Fruit fly (Drosophila melanogaster) whole organism, embryonic: ENCODE measurements around the gene Arfip.

Experiments
- CG10462 ChIP-seq: fragments of 200-800 bp; sonication (Bioruptor generic); optimal IDR thresholded peaks from 2 replicates; lab custom pipeline; 2016; ENCODE audit warnings: missing biosample characterization, missing genetic modification characterization
- CG10543 ChIP-seq: fragments of 200-800 bp; sonication (Bioruptor generic); optimal IDR thresholded peaks from 3 replicates; lab custom pipeline; 2017; ENCODE audit warnings: missing biosample characterization, mild to moderate bottlenecking, missing genetic modification characterization, moderate library complexity
- CG10565 ChIP-seq: fragments of 200-800 bp; sonication (Bioruptor generic); optimal IDR thresholded peaks from 3 replicates; lab custom pipeline; 2016; ENCODE audit warnings: missing biosample characterization, mild to moderate bottlenecking, missing genetic modification characterization
- CG12299 ChIP-seq: fragments of 200-800 bp; sonication (Bioruptor generic); optimal IDR thresholded peaks from 2 replicates; lab custom pipeline; 2018; ENCODE audit warnings: missing biosample characterization, mild to moderate bottlenecking, missing genetic modification characterization
- CG13123 ChIP-seq: fragments of 200-800 bp; sonication (Bioruptor generic); optimal IDR thresholded peaks from 2 replicates; lab custom pipeline; 2016; ENCODE audit warnings: missing biosample characterization, missing genetic modification characterization
- CG16813 ChIP-seq: fragments of 200-800 bp; sonication (Bioruptor generic); IDR thresholded peaks from 3 replicates; pipeline ENCODE4 v1.3.6; 2022; ENCODE audit warnings: missing biosample characterization, missing genetic modification characterization; ENCODE audit not compliant: partially characterized antibody
- CG16815 ChIP-seq: fragments of 200-800 bp; sonication (Bioruptor generic); optimal IDR thresholded peaks from 3 replicates; lab custom pipeline; 2017; ENCODE audit warnings: missing biosample characterization, mild to moderate bottlenecking, missing genetic modification characterization
- CG18262 ChIP-seq: fragments of 200-800 bp; optimal IDR thresholded peaks from 3 replicates; lab custom pipeline; 2019; ENCODE audit warnings: missing biosample characterization, mild to moderate bottlenecking, missing genetic modification characterization, moderate library complexity
- CG18764 ChIP-seq: fragments of 200-800 bp; sonication (Bioruptor generic); optimal IDR thresholded peaks from 3 replicates; lab custom pipeline; 2016; ENCODE audit warnings: missing biosample characterization, missing genetic modification characterization
- CG2129 ChIP-seq: fragments of 200-800 bp; sonication (Bioruptor generic); IDR thresholded peaks from 2 replicates; pipeline ENCODE4 v1.3.6; 2022; ENCODE audit warnings: missing biosample characterization, missing genetic modification characterization; ENCODE audit not compliant: partially characterized antibody
- CG2199 ChIP-seq: fragments of 200-800 bp; sonication (Bioruptor generic); IDR thresholded peaks from 3 replicates; pipeline ENCODE4 v1.3.6; 2022; ENCODE audit warnings: missing biosample characterization, missing genetic modification characterization
- CG3163 ChIP-seq: fragments of 200-800 bp; sonication (Bioruptor generic); optimal IDR thresholded peaks from 3 replicates; lab custom pipeline; 2016; ENCODE audit warnings: missing biosample characterization, missing genetic modification characterization
- CG4328 ChIP-seq: fragments of 200-800 bp; sonication (Bioruptor generic); optimal IDR thresholded peaks from 3 replicates; lab custom pipeline; 2017; ENCODE audit warnings: missing biosample characterization, missing genetic modification reagents, missing genetic modification characterization
- CG4854 ChIP-seq: fragments of 200-800 bp; sonication (Bioruptor generic); optimal IDR thresholded peaks from 2 replicates; lab custom pipeline; 2016; ENCODE audit warnings: missing biosample characterization, missing genetic modification characterization, inconsistent platforms
- CG6272 ChIP-seq: fragments of 200-800 bp; sonication (Bioruptor generic); IDR thresholded peaks from 2 replicates; pipeline ENCODE4 v1.3.6; 2022; ENCODE audit warnings: missing biosample characterization, missing genetic modification characterization
- CG6854 ChIP-seq: fragments of 200-800 bp; sonication (Bioruptor generic); optimal IDR thresholded peaks from 3 replicates; lab custom pipeline; 2017; ENCODE audit warnings: missing biosample characterization, mild to moderate bottlenecking, missing genetic modification characterization
- Doc3 ChIP-seq: fragments of 200-800 bp; sonication (Bioruptor generic); IDR thresholded peaks from 3 replicates; pipeline ENCODE4 v1.3.6; 2022; ENCODE audit warnings: missing biosample characterization, missing genetic modification characterization; ENCODE audit not compliant: partially characterized antibody
- ERR ChIP-seq: fragments of 200-800 bp; sonication (Bioruptor generic); optimal IDR thresholded peaks from 2 replicates; lab custom pipeline; 2016; ENCODE audit warnings: missing biosample characterization, missing genetic modification characterization
- Fer3 ChIP-seq: fragments of 200-800 bp; sonication (Bioruptor generic); optimal IDR thresholded peaks from 2 replicates; lab custom pipeline; 2018; ENCODE audit warnings: missing biosample characterization, mild to moderate bottlenecking, missing genetic modification characterization, moderate library complexity
- Gug ChIP-seq: fragments of 200-800 bp; sonication (Bioruptor generic); IDR thresholded peaks from 4 replicates; pipeline ENCODE4 v1.3.6; 2022; ENCODE audit warnings: missing biosample characterization, missing genetic modification characterization
- Lpt ChIP-seq: fragments of >200 bp; optimal IDR thresholded peaks from 2 replicates; lab custom pipeline; 2018; ENCODE audit warnings: missing biosample characterization, missing genetic modification characterization
- Mrtf ChIP-seq: fragments of 200-800 bp; sonication (Bioruptor generic); IDR thresholded peaks from 3 replicates; pipeline ENCODE4 v1.3.6; 2022; ENCODE audit warnings: missing biosample characterization, missing genetic modification characterization
- Myb ChIP-seq: fragments of 200-800 bp; sonication (Bioruptor generic); optimal IDR thresholded peaks from 2 replicates; lab custom pipeline; 2016; ENCODE audit warnings: missing biosample characterization, missing genetic modification characterization
- Nf-YC ChIP-seq: fragments of 200-800 bp; optimal IDR thresholded peaks from 3 replicates; lab custom pipeline; 2019; ENCODE audit warnings: missing biosample characterization, mild to moderate bottlenecking, missing genetic modification characterization, moderate library complexity
- Opbp ChIP-seq: fragments of 200-800 bp; sonication (Bioruptor generic); IDR thresholded peaks from 3 replicates; pipeline ENCODE4 v1.3.6; 2022; ENCODE audit warnings: missing biosample characterization, missing genetic modification characterization; ENCODE audit not compliant: partially characterized antibody
- Six4 ChIP-seq: fragments of 200-800 bp; sonication (Bioruptor generic); optimal IDR thresholded peaks from 2 replicates; lab custom pipeline; 2016; ENCODE audit warnings: missing biosample characterization, missing genetic modification characterization
- Vsx1 ChIP-seq: fragments of 200-800 bp; sonication (Bioruptor generic); optimal IDR thresholded peaks from 2 replicates; lab custom pipeline; 2017; ENCODE audit warnings: missing biosample characterization, mild to moderate bottlenecking, missing genetic modification characterization, missing genetic modification reagents
- ab ChIP-seq: fragments of 200-800 bp; sonication (Bioruptor generic); optimal IDR thresholded peaks from 2 replicates; lab custom pipeline; 2016; ENCODE audit warnings: missing biosample characterization, missing genetic modification characterization
- al ChIP-seq: fragments of 200-800 bp; sonication (Bioruptor generic); IDR thresholded peaks from 2 replicates; pipeline ENCODE4 v1.3.6; 2022; ENCODE audit warnings: missing biosample characterization, missing genetic modification characterization
- cg ChIP-seq: fragments of 200-800 bp; sonication (Bioruptor generic); optimal IDR thresholded peaks from 3 replicates; lab custom pipeline; 2019; ENCODE audit warnings: missing biosample characterization, mild to moderate bottlenecking, missing genetic modification characterization, moderate library complexity
- dysf ChIP-seq: fragments of 200-800 bp; sonication (Bioruptor generic); IDR thresholded peaks from 3 replicates; pipeline ENCODE4 v1.3.6; 2022; ENCODE audit warnings: missing biosample characterization, missing genetic modification characterization
- en ChIP-seq: fragments of 200-800 bp; sonication (Bioruptor generic); optimal IDR thresholded peaks from 2 replicates; lab custom pipeline; 2016; ENCODE audit warnings: missing biosample characterization, missing genetic modification characterization
- gfzf ChIP-seq: fragments of 200-800 bp; sonication (Bioruptor generic); optimal IDR thresholded peaks from 2 replicates; lab custom pipeline; 2016; ENCODE audit warnings: missing biosample characterization, mild to moderate bottlenecking, missing genetic modification characterization, moderate library complexity
- grn ChIP-seq: fragments of 200-800 bp; sonication (Bioruptor generic); optimal IDR thresholded peaks from 3 replicates; lab custom pipeline; 2017; ENCODE audit warnings: missing biosample characterization, missing genetic modification characterization
- gt ChIP-seq: fragments of 200-800 bp; sonication (Bioruptor generic); IDR thresholded peaks from 2 replicates; pipeline ENCODE4 v1.3.6; 2022; ENCODE audit warnings: missing biosample characterization, missing genetic modification characterization
- hbn ChIP-seq: fragments of 200-800 bp; sonication (Bioruptor generic); IDR thresholded peaks from 2 replicates; pipeline ENCODE4 v1.3.6; 2022; ENCODE audit warnings: missing biosample characterization, missing genetic modification characterization; ENCODE audit not compliant: partially characterized antibody
- hth ChIP-seq: fragments of >200 bp; optimal IDR thresholded peaks from 2 replicates; lab custom pipeline; 2017; ENCODE audit warnings: inconsistent platforms
- jigr1 ChIP-seq: fragments of 200-800 bp; sonication (Bioruptor generic); IDR thresholded peaks from 3 replicates; pipeline ENCODE4 v1.3.6; 2022; ENCODE audit warnings: missing biosample characterization, missing genetic modification characterization
- ken ChIP-seq: fragments of 200-800 bp; sonication (Bioruptor generic); IDR thresholded peaks from 3 replicates; pipeline ENCODE4 v1.3.6; 2022; ENCODE audit warnings: missing biosample characterization, missing genetic modification characterization
- lbe ChIP-seq: fragments of 200-800 bp; sonication (Bioruptor generic); optimal IDR thresholded peaks from 2 replicates; lab custom pipeline; 2016; ENCODE audit warnings: missing biosample characterization, mild to moderate bottlenecking, missing genetic modification characterization
- lilli ChIP-seq: fragments of 200-800 bp; sonication (Bioruptor generic); optimal IDR thresholded peaks from 3 replicates; lab custom pipeline; 2016; ENCODE audit warnings: missing biosample characterization, missing genetic modification characterization
- nau ChIP-seq: fragments of 200-800 bp; sonication (Bioruptor generic); optimal IDR thresholded peaks from 3 replicates; lab custom pipeline; 2017; ENCODE audit warnings: missing biosample characterization, mild to moderate bottlenecking, missing genetic modification characterization, missing genetic modification reagents
- row ChIP-seq: fragments of 200-800 bp; sonication (Bioruptor generic); IDR thresholded peaks from 3 replicates; pipeline ENCODE4 v1.3.6; 2022; ENCODE audit warnings: missing biosample characterization, missing genetic modification characterization
- scrt ChIP-seq: fragments of 200-800 bp; sonication (Bioruptor generic); optimal IDR thresholded peaks from 2 replicates; lab custom pipeline; 2018; ENCODE audit warnings: missing biosample characterization, mild to moderate bottlenecking, missing genetic modification characterization, moderate library complexity
- sd ChIP-seq: fragments of 200-800 bp; sonication (Bioruptor generic); optimal IDR thresholded peaks from 3 replicates; lab custom pipeline; 2018; ENCODE audit warnings: missing biosample characterization, mild to moderate bottlenecking, missing genetic modification characterization, moderate library complexity
- slbo ChIP-seq: fragments of 200-800 bp; sonication (Bioruptor generic); IDR thresholded peaks from 2 replicates; pipeline ENCODE4 v1.3.6; 2022; ENCODE audit warnings: missing biosample characterization, missing genetic modification characterization
- sqz ChIP-seq: fragments of 200-800 bp; sonication (Bioruptor generic); optimal IDR thresholded peaks from 3 replicates; lab custom pipeline; 2018; ENCODE audit warnings: missing biosample characterization, mild to moderate bottlenecking, missing genetic modification characterization
- sr ChIP-seq: fragments of 200-800 bp; sonication (Bioruptor generic); IDR thresholded peaks from 3 replicates; pipeline ENCODE4 v1.3.6; 2022; ENCODE audit warnings: missing biosample characterization, missing genetic modification characterization
- z ChIP-seq: fragments of 200-800 bp; sonication (Bioruptor generic); IDR thresholded peaks from 3 replicates; pipeline ENCODE4 v1.3.6; 2022; ENCODE audit warnings: missing biosample characterization, missing genetic modification characterization

Gene Arfip

DNA sequence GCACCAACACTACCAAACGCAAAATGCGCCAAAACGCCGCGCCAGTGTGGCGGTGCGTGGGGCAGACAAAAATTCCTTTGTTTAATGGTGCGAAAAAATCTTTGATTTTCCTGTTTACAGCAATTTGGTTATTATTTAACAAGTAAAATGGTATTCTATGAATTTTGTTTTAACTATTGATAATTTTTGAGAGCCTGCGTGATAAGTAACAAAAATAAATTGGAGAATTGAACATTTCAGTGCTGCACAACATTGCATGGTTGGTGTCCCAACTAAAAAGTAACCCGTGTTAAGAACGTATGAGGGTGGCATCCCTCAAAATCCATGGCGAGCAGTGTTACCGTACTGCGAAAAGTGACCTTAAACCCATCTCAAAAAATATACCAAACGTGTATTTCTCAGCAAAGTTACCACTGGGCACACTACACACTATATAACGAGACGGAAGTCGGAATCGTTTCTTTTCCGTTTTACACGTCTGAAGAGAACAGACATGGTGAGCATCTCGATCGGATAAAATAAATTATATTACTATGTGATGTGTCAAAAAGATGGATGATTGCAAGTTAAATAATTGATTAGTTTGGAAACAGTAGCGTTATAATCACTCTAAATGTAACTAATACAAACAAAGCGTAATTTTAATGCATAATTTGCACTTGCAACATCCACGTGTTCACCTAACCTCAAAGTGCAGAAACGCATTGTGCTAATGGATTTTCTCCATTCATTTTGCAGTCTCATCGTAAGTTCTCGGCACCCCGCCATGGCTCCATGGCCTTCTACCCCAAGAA, 13.2 kb downstream of the Arfip start, which contains the start of the genes CG6693 and RpL3 (continued):
- TF ChIP-seq CG2199 = no peak
- TF ChIP-seq nau (GFP tag; lab: Kevin White, UChicago) = no peak
- TF ChIP-seq al = peak; percentile 29; the same call in 1 of the 2 replicates
- peak; percentile 51; the same call in 1 of the 3 replicates for TF ChIP-seq Mrtf (GFP tag; lab: Robert Waterston, UW)
- peak; percentile 83 for TF ChIP-seq CG12299 (tag; lab: Kevin White, UChicago)
- peak; percentile 88 for TF ChIP-seq CG6854
- no peak for TF ChIP-seq CG16813 (GFP tag; lab: Robert Waterston, UW)
- peak; percentile 84 for TF ChIP-seq scrt (GFP tag; lab: Kevin White, UChicago)
- no peak for TF ChIP-seq Doc3 (GFP tag; lab: Robert Waterston, UW)
- peak; percentile 48 for TF ChIP-seq Myb (GFP tag; lab: Kevin White, UChicago)
- TF ChIP-seq CG18764 (GFP tag; lab: Kevin White, UChicago) = peak; percentile 62
- no peak for TF ChIP-seq CG2129 (GFP tag; lab: Robert Waterston, UW)
- no peak for TF ChIP-seq gt (GFP tag; lab: Robert Waterston, UW)
- TF ChIP-seq lilli (GFP tag; lab: Kevin White, UChicago) = peak; percentile 90
- peak; percentile 88 for TF ChIP-seq Fer3 (tag; lab: Kevin White, UChicago)
- TF ChIP-seq CG10543 (GFP tag; lab: Kevin White, UChicago) = peak; percentile 82
- TF ChIP-seq sd (tag; lab: Kevin White, UChicago) = peak; percentile 40
- peak; percentile 47 for TF ChIP-seq ERR
- 0 out of 3 replicates have a peak, but pooled peaks have one; percentile 33 for TF ChIP-seq Opbp (GFP tag; lab: Robert Waterston, UW)
- peak; percentile 67; the same call in 2 of the 3 replicates for TF ChIP-seq sr
- TF ChIP-seq cg (GFP tag; lab: Kevin White, UChicago) = peak; percentile 79
- peak; percentile 87 for TF ChIP-seq sqz (GFP tag; lab: Kevin White, UChicago)
- TF ChIP-seq gfzf (GFP tag; lab: Kevin White, UChicago) = peak; percentile 100
- peak; percentile 43; the same call in 2 of the 3 replicates for TF ChIP-seq dysf (GFP tag; lab: Robert Waterston, UW)
- TF ChIP-seq ken (GFP tag; lab: Robert Waterston, UW) = peak; percentile 58; the same call in 2 of the 3 replicates
- no peak for TF ChIP-seq CG10462 (GFP tag; lab: Kevin White, UChicago)
- TF ChIP-seq Lpt (GFP tag; lab: Kevin White, UChicago) = no peak
- TF ChIP-seq CG10565 (GFP tag; lab: Kevin White, UChicago) = no peak
- peak; percentile 77 for TF ChIP-seq Vsx1 (GFP tag; lab: Kevin White, UChicago)
- peak; percentile 49 for TF ChIP-seq CG13123 (GFP tag; lab: Kevin White, UChicago)
- peak; percentile 56 for TF ChIP-seq CG3163 (GFP tag; lab: Kevin White, UChicago)
- TF ChIP-seq CG16815 (GFP tag; lab: Kevin White, UChicago) = no peak
- no peak for TF ChIP-seq en
- TF ChIP-seq CG4854 (GFP tag; lab: Kevin White, UChicago) = peak; percentile 76
- TF ChIP-seq slbo (GFP tag; lab: Robert Waterston, UW) = peak; percentile 59
- TF ChIP-seq grn (GFP tag; lab: Kevin White, UChicago) = peak; percentile 65
- peak; percentile 36 for TF ChIP-seq row (GFP tag; lab: Robert Waterston, UW)
- TF ChIP-seq lbe (GFP tag; lab: Kevin White, UChicago) = peak; percentile 74
- TF ChIP-seq Nf-YC (tag; lab: Kevin White, UChicago) = peak; percentile 60
- TF ChIP-seq hbn (GFP tag; lab: Robert Waterston, UW) = no peak
- peak; percentile 56; the same call in 1 of the 3 replicates for TF ChIP-seq z (GFP tag; lab: Robert Waterston, UW)
- TF ChIP-seq jigr1 = no peak
- TF ChIP-seq CG6272 (GFP tag; lab: Robert Waterston, UW) = peak; percentile 47; the same call in 1 of the 2 replicates
- TF ChIP-seq hth = no peak
- TF ChIP-seq CG18262 = peak; percentile 69
- TF ChIP-seq Six4 (GFP tag; lab: Kevin White, UChicago) = peak; percentile 27
- peak; percentile 38 for TF ChIP-seq ab (GFP tag; lab: Kevin White, UChicago)
- peak; percentile 20; the same call in 1 of the 4 replicates for TF ChIP-seq Gug (GFP tag; lab: Robert Waterston, UW)
- peak; percentile 84 for TF ChIP-seq CG4328 (GFP tag; lab: Kevin White, UChicago)
